Worm (Caenorhabditis elegans): Measurements from ENCODE around the gene K09F6.11.
A peak's percentile ranks its signal among the peaks of the same experiment; 100 is the strongest.

The K09F6.11 gene

DNA sequence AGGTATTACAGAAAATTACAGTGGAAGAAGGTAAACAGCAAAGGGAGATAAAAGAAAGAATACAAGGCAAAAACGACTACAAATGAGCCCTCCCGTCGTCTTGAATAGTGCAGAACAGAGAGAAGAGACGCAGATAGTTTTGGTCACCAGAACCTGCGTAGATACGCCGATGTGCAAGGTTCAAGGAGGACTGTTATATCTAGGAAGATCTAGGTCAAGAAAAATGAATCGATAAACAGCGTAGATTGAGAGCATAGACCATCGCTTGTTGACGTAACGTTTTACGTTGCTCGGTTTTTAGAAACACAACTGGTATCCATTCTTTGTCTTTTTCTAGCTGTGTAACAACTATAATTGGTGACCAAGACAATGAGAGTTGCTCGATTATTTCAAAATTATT lies 20.9 kb downstream of the K09F6.11 start, which contains the start of gene B0281.5:
TSS of gene B0281.5 (minus strand) at position 101 of the 400 bp plus-strand sequence.
- TF ChIP-seq aha-1 (tag), result peak; percentile 29
- no peak for TF ChIP-seq nhr-6 (tag; optimal IDR thresholded peaks at IDR 0.05)

DNA sequence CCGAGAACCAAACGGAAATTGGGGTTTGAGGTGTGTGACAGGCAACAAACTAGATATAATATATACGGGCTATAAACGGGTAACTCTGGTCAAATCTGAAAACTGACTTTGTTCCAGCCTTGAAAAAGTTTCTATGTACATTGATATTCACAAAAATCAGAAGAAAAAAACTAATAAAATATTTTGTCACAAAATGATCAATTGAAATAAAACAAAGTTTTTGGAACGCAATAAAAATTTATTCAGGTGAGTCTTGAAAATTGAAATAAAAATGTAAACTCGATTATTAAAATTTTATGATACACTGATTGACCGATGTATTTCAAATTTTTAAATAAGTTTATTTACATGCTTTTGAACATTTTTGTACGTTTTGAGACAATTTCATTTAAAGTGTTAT lies 22.4 kb downstream of the K09F6.11 start, which contains the start of gene B0281.6:
TSS of gene B0281.6 (minus strand) at position 101 of the 400 bp plus-strand sequence.
- TF ChIP-seq nhr-28 (tag; optimal IDR thresholded peaks at IDR 0.05), result no peak
- no peak for TF ChIP-seq F44E2.7 (GFP tag; IDR thresholded peaks at IDR 0.05)

ce11 chrII:2304575-2304974 lies 24.6 kb downstream of the K09F6.11 start:
- TF ChIP-seq aha-1 (tag), result peak; percentile 23
- TF ChIP-seq daf-8 (GFP tag; IDR thresholded peaks at IDR 0.05), result no peak
- TF ChIP-seq mdl-1 (tag; optimal IDR thresholded peaks at IDR 0.05), result no peak

DNA sequence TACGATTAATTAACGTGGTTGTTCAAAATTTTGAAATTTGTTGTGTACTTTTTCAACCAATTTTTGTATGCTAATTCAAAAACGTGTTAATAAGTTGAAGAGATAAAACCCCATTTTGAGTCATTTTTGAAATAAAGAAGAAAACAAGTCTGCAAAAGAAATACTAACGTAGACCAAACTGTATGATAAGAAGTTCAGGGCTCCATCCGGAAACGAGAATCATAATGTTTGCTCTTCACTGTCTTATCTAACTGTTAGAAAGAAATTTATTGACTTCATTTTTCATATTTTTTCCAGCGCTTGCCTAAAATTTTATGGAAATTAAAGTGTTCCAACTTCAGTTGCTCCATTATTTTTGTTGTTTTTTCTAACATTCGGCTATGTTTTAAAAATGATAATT lies 25.6 kb downstream of the K09F6.11 start:
- peak; percentile 61 for TF ChIP-seq nhr-28 (tag; optimal IDR thresholded peaks at IDR 0.05)
- TF ChIP-seq aha-1 (tag), result peak; percentile 10
- TF ChIP-seq pqm-1 (tag; optimal IDR thresholded peaks at IDR 0.05), result peak; percentile 93
- TF ChIP-seq daf-16 (GFP tag; optimal IDR thresholded peaks at IDR 0.05), result no peak
- TF ChIP-seq daf-16 (tag; optimal IDR thresholded peaks at IDR 0.05), result peak; percentile 52
- no peak for TF ChIP-seq Y5F2A.4 (GFP tag; optimal IDR thresholded peaks at IDR 0.05)
- peak; percentile 10; the same call in 1 of the 2 replicates for TF ChIP-seq dmd-6 (GFP tag; IDR thresholded peaks at IDR 0.05)
- no peak for TF ChIP-seq fkh-10 (GFP tag; optimal IDR thresholded peaks at IDR 0.05)
- no peak for TF ChIP-seq R02D3.7 (tag; optimal IDR thresholded peaks at IDR 0.05)
- peak; percentile 26; the same call in 1 of the 2 replicates for TF ChIP-seq lin-1 (GFP tag; IDR thresholded peaks at IDR 0.05)

DNA sequence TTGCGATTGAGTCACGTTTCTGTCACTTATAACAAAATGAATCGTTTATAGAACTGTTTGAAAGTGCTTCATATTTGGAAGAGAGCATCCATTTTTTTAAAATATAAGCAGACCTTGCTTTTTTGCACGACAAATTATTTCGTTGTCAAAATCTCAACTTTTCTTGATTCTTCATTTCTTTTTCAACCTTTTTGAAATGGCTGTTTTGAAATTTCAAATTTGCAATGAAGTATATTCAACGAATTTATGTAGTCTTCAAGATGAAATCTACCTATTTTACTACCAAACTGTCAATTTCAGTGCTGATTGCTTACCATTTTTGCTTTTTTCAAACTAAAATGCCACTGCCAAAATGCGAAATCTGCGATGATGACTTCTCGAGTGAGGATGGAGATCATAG lies 26.8 kb downstream of the K09F6.11 start, which contains the start of gene B0281.3:
TSS of gene B0281.3 (plus strand) at position 301 of the 400 bp plus-strand sequence.
- TF ChIP-seq mxl-3 (GFP tag; optimal IDR thresholded peaks at IDR 0.05) (no peak), nhr-6 (tag; optimal IDR thresholded peaks at IDR 0.05) (no peak), aha-1 (tag) (no peak), D1046.2 (GFP tag; IDR thresholded peaks at IDR 0.05) (no peak), F49E8.2 (tag; optimal IDR thresholded peaks at IDR 0.05; ENCODE audit: borderline replicate concordance) (no peak), unc-130 (GFP tag; optimal IDR thresholded peaks at IDR 0.05) (no peak), lin-1 (GFP tag; IDR thresholded peaks at IDR 0.05) (no peak), pqm-1 (tag; optimal IDR thresholded peaks at IDR 0.05) (no peak), nhr-10 (tag; optimal IDR thresholded peaks at IDR 0.05) (no peak), saeg-2 (GFP tag; IDR thresholded peaks at IDR 0.05) (no peak)

DNA sequence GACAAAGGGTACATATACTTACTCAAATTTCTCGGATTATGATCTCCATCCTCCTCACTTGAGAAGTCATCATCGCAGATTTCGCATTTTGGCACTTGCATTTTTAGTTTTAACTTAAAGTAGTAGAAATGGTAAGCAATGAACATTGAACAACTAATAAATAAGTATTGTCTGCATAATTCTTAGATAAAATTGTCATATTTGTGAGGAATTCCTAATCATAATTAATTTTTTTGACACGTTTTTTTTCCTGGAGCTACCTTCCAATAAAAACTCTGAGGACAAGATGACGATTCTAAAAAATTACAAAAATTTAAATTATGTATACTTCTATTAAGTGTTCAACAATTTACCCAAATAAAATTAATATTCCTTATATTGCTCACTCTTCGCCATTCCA lies 32.8 kb downstream of the K09F6.11 start, which contains the start of the genes trim-21 and B0281.1:
TSS of gene trim-21 (minus strand) at position 101 of the 400 bp plus-strand sequence.
TSS of gene B0281.1 (plus strand) at position 321 of the 400 bp plus-strand sequence.
- TF ChIP-seq nhr-111 (GFP tag; optimal IDR thresholded peaks at IDR 0.05) (no peak), skn-1 (tag; optimal IDR thresholded peaks at IDR 0.05) (no peak), lin-38 (GFP tag; IDR thresholded peaks at IDR 0.05) (no peak), nhr-76 (tag; optimal IDR thresholded peaks at IDR 0.05) (no peak), gei-8 (GFP tag; optimal IDR thresholded peaks at IDR 0.05) (no peak), jun-1 (tag; optimal IDR thresholded peaks at IDR 0.05) (no peak), zag-1 (tag; optimal IDR thresholded peaks at IDR 0.05) (no peak), fkh-10 (GFP tag; optimal IDR thresholded peaks at IDR 0.05) (no peak), zip-11 (GFP tag; IDR thresholded peaks at IDR 0.05) (no peak), sdz-12 (GFP tag; optimal IDR thresholded peaks at IDR 0.05) (no peak), lin-39 (tag; optimal IDR thresholded peaks at IDR 0.05) (no peak), php-3 (GFP tag; IDR thresholded peaks at IDR 0.05) (no peak), zip-2 (tag; optimal IDR thresholded peaks at IDR 0.05) (no peak), T26A8.4 (GFP tag; IDR thresholded peaks at IDR 0.05) (no peak), Y5F2A.4 (GFP tag; optimal IDR thresholded peaks at IDR 0.05) (no peak), nhr-41 (GFP tag; IDR thresholded peaks at IDR 0.05) (no peak)
